Worm (Caenorhabditis elegans) whole organism, L3 larva: ENCODE data around the gene mans-2.

Source experiments
- ama-1 ChIP-seq: fragments of 150-350 bp; optimal IDR thresholded peaks from 2 replicates; lab custom pipeline; 2018
- elt-2 ChIP-seq: sonication (generic microtip); optimal IDR thresholded peaks from 2 replicates; lab custom pipeline; 2016; ENCODE audit warnings: missing genetic modification reagents, mild to moderate bottlenecking, missing genetic modification characterization, missing compliant biosample characterization
- lin-15B ChIP-seq: fragments of 150-350 bp; optimal IDR thresholded peaks from 2 replicates; lab custom pipeline; 2014; ENCODE audit warnings: missing biosample characterization, missing genetic modification characterization
- lin-39 ChIP-seq: fragments of 150-350 bp; optimal IDR thresholded peaks from 2 replicates; lab custom pipeline; 2018; ENCODE audit warnings: missing biosample characterization, missing genetic modification reagents, missing genetic modification characterization
- nhr-11 ChIP-seq: fragments of 150-350 bp; optimal IDR thresholded peaks from 2 replicates; lab custom pipeline; 2014; ENCODE audit warnings: missing biosample characterization, missing genetic modification characterization
- nhr-76 ChIP-seq: fragments of 150-350 bp; sonication (generic microtip); optimal IDR thresholded peaks from 5 replicates; lab custom pipeline; 2014; ENCODE audit warnings: missing biosample characterization, missing genetic modification characterization
- pqm-1 ChIP-seq: fragments of 150-350 bp; optimal IDR thresholded peaks from 2 replicates; lab custom pipeline; 2017; ENCODE audit warnings: missing biosample characterization, missing genetic modification characterization, inconsistent platforms
- unc-39 ChIP-seq: sonication (generic microtip); optimal IDR thresholded peaks from 4 replicates; lab custom pipeline; 2017; ENCODE audit warnings: missing biosample characterization, missing genetic modification characterization

ce11 chrV:12024273-12024672 lies 39.0 kb upstream of the mans-2 start:
- TF ChIP-seq unc-39 (tag; lab: Kevin White, UChicago) (no peak), lin-15B (no peak), nhr-76 (no peak), nhr-11 (tag; lab: Kevin White, UChicago) (no peak), pqm-1 (tag; lab: Kevin White, UChicago) (no peak), ama-1 (lab: Kevin White, UChicago) (no peak), lin-39 (peak; percentile 76), elt-2 (no peak)
